Fruit fly (Drosophila melanogaster) whole organism, embryonic: Measurements from ENCODE around the gene nAChRalpha6.

Experiments used
- Atf3 ChIP-seq: fragments of 200-800 bp; sonication (Bioruptor generic); optimal IDR thresholded peaks from 3 replicates; lab custom pipeline; 2016; ENCODE audit warnings: missing biosample characterization, missing genetic modification characterization
- CG10565 ChIP-seq: fragments of 200-800 bp; sonication (Bioruptor generic); optimal IDR thresholded peaks from 3 replicates; lab custom pipeline; 2016; ENCODE audit warnings: missing biosample characterization, mild to moderate bottlenecking, missing genetic modification characterization
- CG11456 ChIP-seq: fragments of 200-800 bp; sonication (Bioruptor generic); IDR thresholded peaks from 3 replicates; pipeline ENCODE4 v1.3.6; 2022; ENCODE audit warnings: missing biosample characterization, missing genetic modification characterization
- CG15011 ChIP-seq: fragments of 200-800 bp; sonication (Bioruptor generic); optimal IDR thresholded peaks from 3 replicates; lab custom pipeline; 2018; ENCODE audit warnings: missing biosample characterization, mild to moderate bottlenecking, missing genetic modification characterization
- CG15269 ChIP-seq: fragments of 200-800 bp; sonication (Bioruptor generic); optimal IDR thresholded peaks from 2 replicates; lab custom pipeline; 2018; ENCODE audit warnings: missing biosample characterization, mild to moderate bottlenecking, missing genetic modification characterization, moderate library complexity
- CG15514 ChIP-seq: fragments of 200-800 bp; sonication (Bioruptor generic); optimal IDR thresholded peaks from 3 replicates; lab custom pipeline; 2017; ENCODE audit warnings: missing biosample characterization, missing genetic modification characterization, mild to moderate bottlenecking, moderate library complexity, missing genetic modification reagents
- CG16863 ChIP-seq: fragments of 200-800 bp; sonication (Bioruptor generic); optimal IDR thresholded peaks from 3 replicates; lab custom pipeline; 2016; ENCODE audit warnings: missing biosample characterization, missing genetic modification characterization
- CG17186 ChIP-seq: fragments of 200-800 bp; sonication (Bioruptor generic); optimal IDR thresholded peaks from 3 replicates; lab custom pipeline; 2017; ENCODE audit warnings: missing biosample characterization, missing genetic modification reagents, missing genetic modification characterization
- CG17361 ChIP-seq: fragments of 200-800 bp; sonication (Bioruptor generic); IDR thresholded peaks from 3 replicates; pipeline ENCODE4 v1.3.6; 2022; ENCODE audit warnings: missing biosample characterization, missing genetic modification characterization
- CG31441 ChIP-seq: fragments of 200-800 bp; sonication (Bioruptor generic); IDR thresholded peaks from 2 replicates; pipeline ENCODE4 v1.3.6; 2022; ENCODE audit warnings: missing biosample characterization, missing genetic modification characterization
- CG32532 ChIP-seq: fragments of 200-800 bp; sonication (Bioruptor generic); IDR thresholded peaks from 2 replicates; pipeline ENCODE4 v1.3.6; 2022; ENCODE audit warnings: missing biosample characterization, missing genetic modification characterization
- CG4328 ChIP-seq: fragments of 200-800 bp; sonication (Bioruptor generic); optimal IDR thresholded peaks from 3 replicates; lab custom pipeline; 2017; ENCODE audit warnings: missing biosample characterization, missing genetic modification reagents, missing genetic modification characterization
- CG4730 ChIP-seq: fragments of 200-800 bp; sonication (Bioruptor generic); IDR thresholded peaks from 2 replicates; pipeline ENCODE4 v1.3.6; 2022; ENCODE audit warnings: missing biosample characterization, missing genetic modification characterization
- CG4854 ChIP-seq: fragments of 200-800 bp; sonication (Bioruptor generic); optimal IDR thresholded peaks from 2 replicates; lab custom pipeline; 2016; ENCODE audit warnings: missing biosample characterization, missing genetic modification characterization, inconsistent platforms
- CoRest ChIP-seq: fragments of 200-800 bp; sonication (Bioruptor generic); optimal IDR thresholded peaks from 3 replicates; lab custom pipeline; 2018; ENCODE audit warnings: missing biosample characterization, mild to moderate bottlenecking, missing genetic modification characterization, moderate library complexity
- Doc2 ChIP-seq: fragments of 200-800 bp; sonication (Bioruptor generic); IDR thresholded peaks from 2 replicates; pipeline ENCODE4 v1.3.6; 2022; ENCODE audit warnings: missing biosample characterization, missing genetic modification characterization
- Doc3 ChIP-seq: fragments of 200-800 bp; sonication (Bioruptor generic); IDR thresholded peaks from 3 replicates; pipeline ENCODE4 v1.3.6; 2022; ENCODE audit warnings: missing biosample characterization, missing genetic modification characterization; ENCODE audit not compliant: partially characterized antibody
- Dp ChIP-seq: fragments of 200-800 bp; sonication (Bioruptor generic); optimal IDR thresholded peaks from 2 replicates; lab custom pipeline; 2018; ENCODE audit warnings: missing biosample characterization, mild to moderate bottlenecking, missing genetic modification characterization, moderate library complexity
- E2f2 ChIP-seq: fragments of 200-800 bp; sonication (Bioruptor generic); IDR thresholded peaks from 2 replicates; pipeline ENCODE4 v1.3.6; 2022; ENCODE audit warnings: missing biosample characterization, missing genetic modification characterization
- Eip74EF ChIP-seq, 2 experiments: fragments of 200-800 bp in 1 of 2; fragments of >200 bp in 1 of 2; sonication (Bioruptor generic) in 1 of 2; optimal IDR thresholded peaks; 2 replicates each; lab custom pipeline; 2017 to 2019; ENCODE audit warnings: missing biosample characterization in 2 of 2, missing genetic modification characterization in 2 of 2, mild to moderate bottlenecking in 1 of 2, moderate library complexity in 1 of 2
- Hey ChIP-seq: fragments of 200-800 bp; sonication (Bioruptor generic); optimal IDR thresholded peaks from 3 replicates; lab custom pipeline; 2018; ENCODE audit warnings: missing biosample characterization, mild to moderate bottlenecking, missing genetic modification characterization
- HmgZ ChIP-seq: fragments of 200-800 bp; sonication (Bioruptor generic); optimal IDR thresholded peaks from 2 replicates; lab custom pipeline; 2018; ENCODE audit warnings: missing biosample characterization, mild to moderate bottlenecking, missing genetic modification characterization
- Hmx ChIP-seq: fragments of 200-800 bp; sonication (Bioruptor generic); optimal IDR thresholded peaks from 2 replicates; lab custom pipeline; 2016; ENCODE audit warnings: missing biosample characterization, missing genetic modification characterization
- Lim3 ChIP-seq: fragments of 200-800 bp; sonication (Bioruptor generic); IDR thresholded peaks from 2 replicates; pipeline ENCODE4 v1.3.6; 2022; ENCODE audit warnings: missing biosample characterization, missing genetic modification characterization
- Med ChIP-seq: fragments of 200-800 bp; sonication (Bioruptor generic); peaks from one replicate; lab custom pipeline; 2016; ENCODE audit warnings: missing biosample characterization, missing genetic modification characterization, mild to moderate bottlenecking, inconsistent platforms, moderate library complexity
- Optix ChIP-seq: fragments of 200-800 bp; sonication (Bioruptor generic); IDR thresholded peaks from 3 replicates; pipeline ENCODE4 v1.3.6; 2022; ENCODE audit warnings: missing biosample characterization, missing genetic modification characterization
- Sry-δ ChIP-seq: fragments of 200-800 bp; sonication (Bioruptor generic); optimal IDR thresholded peaks from 2 replicates; lab custom pipeline; 2016; ENCODE audit warnings: missing biosample characterization, missing genetic modification characterization
- Ssrp ChIP-seq: fragments of 200-800 bp; sonication (Bioruptor generic); optimal IDR thresholded peaks from 2 replicates; lab custom pipeline; 2018; ENCODE audit warnings: missing biosample characterization, mild to moderate bottlenecking, missing genetic modification characterization, moderate library complexity
- Usf ChIP-seq: fragments of 200-800 bp; sonication (Bioruptor generic); optimal IDR thresholded peaks from 2 replicates; lab custom pipeline; 2017; ENCODE audit warnings: missing genotype, missing biosample characterization, missing genetic modification characterization
- YL-1 ChIP-seq: fragments of 200-800 bp; sonication (Bioruptor generic); optimal IDR thresholded peaks from 3 replicates; lab custom pipeline; 2017; ENCODE audit warnings: missing biosample characterization, mild to moderate bottlenecking, missing genetic modification characterization
- ac ChIP-seq: fragments of 200-800 bp; sonication (Bioruptor generic); optimal IDR thresholded peaks from 3 replicates; lab custom pipeline; 2017; ENCODE audit warnings: missing biosample characterization, mild to moderate bottlenecking, missing genetic modification characterization
- ap ChIP-seq: fragments of 200-800 bp; sonication (Bioruptor generic); IDR thresholded peaks from 2 replicates; pipeline ENCODE4 v1.3.6; 2022; ENCODE audit warnings: missing biosample characterization, missing genetic modification characterization
- ase ChIP-seq: fragments of 200-800 bp; sonication (Bioruptor generic); IDR thresholded peaks from 3 replicates; pipeline ENCODE4 v1.3.6; 2022; ENCODE audit warnings: missing biosample characterization, missing genetic modification characterization
- cad ChIP-seq: fragments of >200 bp; optimal IDR thresholded peaks from 2 replicates; lab custom pipeline; 2017; ENCODE audit warnings: missing biosample characterization, missing genetic modification characterization
- cas ChIP-seq: fragments of 200-800 bp; sonication (Bioruptor generic); IDR thresholded peaks from 2 replicates; pipeline ENCODE4 v1.3.6; 2022; ENCODE audit warnings: missing biosample characterization, missing genetic modification characterization
- chinmo ChIP-seq: fragments of 200-800 bp; sonication (Bioruptor generic); IDR thresholded peaks from 4 replicates; pipeline ENCODE4 v1.3.6; 2022; ENCODE audit warnings: missing biosample characterization, missing genetic modification characterization; ENCODE audit not compliant: partially characterized antibody
- dysf ChIP-seq: fragments of 200-800 bp; sonication (Bioruptor generic); IDR thresholded peaks from 3 replicates; pipeline ENCODE4 v1.3.6; 2022; ENCODE audit warnings: missing biosample characterization, missing genetic modification characterization
- emc ChIP-seq: fragments of 200-800 bp; sonication (Bioruptor generic); optimal IDR thresholded peaks from 2 replicates; lab custom pipeline; 2016; ENCODE audit warnings: missing biosample characterization, missing genetic modification characterization
- ewg ChIP-seq: fragments of 200-800 bp; sonication (Bioruptor generic); optimal IDR thresholded peaks from 3 replicates; lab custom pipeline; 2017; ENCODE audit warnings: mild to moderate bottlenecking, missing biosample characterization, missing genetic modification reagents, missing genetic modification characterization
- ham ChIP-seq: fragments of 200-800 bp; sonication (Bioruptor generic); IDR thresholded peaks from 2 replicates; pipeline ENCODE4 v1.3.6; 2022; ENCODE audit warnings: missing biosample characterization, missing genetic modification characterization
- kni ChIP-seq: fragments of 200-800 bp; sonication (Bioruptor generic); optimal IDR thresholded peaks from 3 replicates; lab custom pipeline; 2017; ENCODE audit warnings: mild to moderate bottlenecking, missing biosample characterization, missing genetic modification reagents, missing genetic modification characterization
- lab ChIP-seq: fragments of 200-800 bp; sonication (Bioruptor generic); optimal IDR thresholded peaks from 3 replicates; lab custom pipeline; 2017; ENCODE audit warnings: missing biosample characterization, missing genetic modification characterization, mild to moderate bottlenecking, moderate library complexity, missing genetic modification reagents
- lilli ChIP-seq: fragments of 200-800 bp; sonication (Bioruptor generic); optimal IDR thresholded peaks from 3 replicates; lab custom pipeline; 2016; ENCODE audit warnings: missing biosample characterization, missing genetic modification characterization
- lola ChIP-seq, 3 experiments: fragments of >200 bp in 2 of 3; fragments of 200-800 bp in 1 of 3; sonication (Bioruptor generic) in 1 of 3; optimal IDR thresholded peaks; 2 replicates each; lab custom pipeline; 2017 to 2019; ENCODE audit warnings: missing biosample characterization in 3 of 3, missing genetic modification characterization in 3 of 3, mild to moderate bottlenecking in 1 of 3, moderate library complexity in 1 of 3
- nau ChIP-seq: fragments of 200-800 bp; sonication (Bioruptor generic); optimal IDR thresholded peaks from 3 replicates; lab custom pipeline; 2017; ENCODE audit warnings: missing biosample characterization, mild to moderate bottlenecking, missing genetic modification characterization, missing genetic modification reagents
- pfk ChIP-seq: fragments of 200-800 bp; sonication (Bioruptor generic); optimal IDR thresholded peaks from 2 replicates; lab custom pipeline; 2018; ENCODE audit warnings: missing biosample characterization, mild to moderate bottlenecking, missing genetic modification characterization, moderate library complexity
- run ChIP-seq: fragments of 200-800 bp; sonication (Bioruptor generic); optimal IDR thresholded peaks from 3 replicates; lab custom pipeline; 2018; ENCODE audit warnings: missing biosample characterization, mild to moderate bottlenecking, missing genetic modification characterization
- slp2 ChIP-seq: fragments of 200-800 bp; sonication (Bioruptor generic); optimal IDR thresholded peaks from 2 replicates; lab custom pipeline; 2016; ENCODE audit warnings: missing biosample characterization, missing genetic modification characterization
- sr ChIP-seq: fragments of 200-800 bp; sonication (Bioruptor generic); IDR thresholded peaks from 3 replicates; pipeline ENCODE4 v1.3.6; 2022; ENCODE audit warnings: missing biosample characterization, missing genetic modification characterization
- ttk ChIP-seq: fragments of 200-800 bp; sonication (Bioruptor generic); IDR thresholded peaks from 2 replicates; pipeline ENCODE4 v2.1.2; 2022; ENCODE audit warnings: missing biosample characterization, missing genetic modification characterization

nAChRalpha6 gene

DNA sequence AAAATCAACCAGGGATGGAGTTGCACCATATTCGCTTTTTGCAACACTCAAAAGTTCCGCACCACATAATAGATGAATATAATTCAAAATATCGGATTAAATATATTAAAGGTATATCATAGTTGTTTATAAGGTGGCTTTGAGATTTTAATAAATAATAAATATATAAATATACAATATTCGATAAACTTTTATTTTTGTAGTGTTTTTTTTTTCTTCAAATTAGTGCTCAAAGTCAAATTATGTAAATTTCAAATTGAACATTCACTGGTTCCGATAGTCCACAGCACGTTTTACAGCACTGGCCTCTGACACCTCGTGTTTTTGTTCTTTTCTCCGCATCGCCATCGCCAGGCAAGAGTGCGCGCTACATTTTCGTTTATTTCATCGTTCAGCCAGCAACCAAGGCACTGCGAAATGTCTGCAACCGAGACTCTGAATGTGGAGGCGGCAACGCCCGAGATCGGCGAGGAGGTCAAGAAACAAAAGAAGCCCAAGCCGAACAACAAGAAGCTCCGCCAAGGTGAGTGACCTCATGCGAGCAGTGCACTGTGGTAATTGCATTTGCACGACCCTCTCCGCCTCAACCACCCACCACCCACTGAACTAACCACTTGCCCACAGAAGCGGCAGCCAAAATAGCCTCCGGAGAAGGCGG is 122.7 kb downstream of the nAChRalpha6 start, which contains the start of the genes Taf11 and und (continued):
- TF ChIP-seq ham (GFP tag; lab: Robert Waterston, UW): no peak
- TF ChIP-seq CG31441 (GFP tag; lab: Robert Waterston, UW): no peak
- no peak for TF ChIP-seq chinmo
- TF ChIP-seq Doc3 (GFP tag; lab: Robert Waterston, UW): peak; percentile 61; the same call in 2 of the 3 replicates
- no peak for TF ChIP-seq cas (GFP tag; lab: Robert Waterston, UW)
- no peak for TF ChIP-seq lola (GFP tag; optimal IDR thresholded peaks at IDR 0.05; lab: Kevin White, UChicago)
- peak; percentile 23 for TF ChIP-seq lilli (GFP tag; lab: Kevin White, UChicago)
- TF ChIP-seq kni (GFP tag; lab: Kevin White, UChicago): no peak
- TF ChIP-seq CoRest (tag; lab: Kevin White, UChicago): peak; percentile 65
- no peak for TF ChIP-seq emc (GFP tag; lab: Kevin White, UChicago)
- TF ChIP-seq Dp (GFP tag; lab: Kevin White, UChicago): peak; percentile 37
- TF ChIP-seq dysf (GFP tag; lab: Robert Waterston, UW): peak; percentile 42; the same call in 1 of the 3 replicates
- TF ChIP-seq Eip74EF (GFP tag; optimal IDR thresholded peaks at IDR 0.05; lab: Kevin White, UChicago): no peak
- peak; percentile 59 for TF ChIP-seq Sry-δ (GFP tag; lab: Kevin White, UChicago)
- TF ChIP-seq slp2 (GFP tag; lab: Kevin White, UChicago): no peak
- TF ChIP-seq Hey (tag; lab: Kevin White, UChicago): no peak
- TF ChIP-seq Atf3: no peak
- no peak for TF ChIP-seq Doc2 (GFP tag; lab: Robert Waterston, UW)
- no peak for TF ChIP-seq pfk (GFP tag; lab: Kevin White, UChicago)
- no peak for TF ChIP-seq CG15011 (GFP tag; lab: Kevin White, UChicago)
- TF ChIP-seq Ssrp (tag; lab: Kevin White, UChicago): peak; percentile 26
- peak; percentile 49; the same call in 1 of the 2 replicates for TF ChIP-seq E2f2 (GFP tag; lab: Robert Waterston, UW)
- TF ChIP-seq CG16863 (GFP tag; lab: Kevin White, UChicago): no peak
- no peak for TF ChIP-seq CG4854
- TF ChIP-seq CG11456 (GFP tag; lab: Robert Waterston, UW): no peak
- no peak for TF ChIP-seq CG15269
- peak; percentile 17 for TF ChIP-seq CG4328 (GFP tag; lab: Kevin White, UChicago)
- no peak for TF ChIP-seq cad (GFP tag; lab: Kevin White, UChicago)
- TF ChIP-seq ttk (GFP tag; lab: Robert Waterston, UW): no peak
- TF ChIP-seq CG4730 (GFP tag; lab: Robert Waterston, UW): no peak
- TF ChIP-seq Med: peak; percentile 48
- peak; percentile 99 for TF ChIP-seq CG15514 (GFP tag; lab: Kevin White, UChicago)
- no peak for TF ChIP-seq ase (GFP tag; lab: Robert Waterston, UW)
- no peak for TF ChIP-seq Usf (GFP tag; lab: Kevin White, UChicago)
- TF ChIP-seq Optix (GFP tag; lab: Robert Waterston, UW): no peak
- no peak; the same call in 2 of the 3 replicates for TF ChIP-seq CG17361 (GFP tag; lab: Robert Waterston, UW)
- no peak for TF ChIP-seq ap (GFP tag; lab: Robert Waterston, UW)
- peak; percentile 44 for TF ChIP-seq CG32532 (GFP tag; lab: Robert Waterston, UW)
- no peak for TF ChIP-seq Hmx (GFP tag; lab: Kevin White, UChicago)
- no peak for TF ChIP-seq ac (GFP tag; lab: Kevin White, UChicago)
- TF ChIP-seq run: no peak
- no peak for TF ChIP-seq sr
- TF ChIP-seq ewg (GFP tag; lab: Kevin White, UChicago): peak; percentile 20
- TF ChIP-seq CG17186 (GFP tag; lab: Kevin White, UChicago): peak; percentile 19
- peak; percentile 80 for TF ChIP-seq YL-1 (GFP tag; lab: Kevin White, UChicago)
- no peak for TF ChIP-seq nau
- peak; percentile 26 for TF ChIP-seq HmgZ
- TF ChIP-seq CG10565 (GFP tag; lab: Kevin White, UChicago): no peak
- peak; percentile 59 for TF ChIP-seq lab (GFP tag; lab: Kevin White, UChicago)
- no peak for TF ChIP-seq Lim3
